Worm (Caenorhabditis elegans): Measurements from ENCODE around the gene ife-5.

ce11 chrII:12274944-12275343, 5.5 kb upstream of the ife-5 start, which contains the start of gene Y57A10A.27:
- TF ChIP-seq egl-27 (tag; optimal IDR thresholded peaks at IDR 0.05): no peak
- no peak for TF ChIP-seq sea-2 (GFP tag; optimal IDR thresholded peaks at IDR 0.05)
- no peak for TF ChIP-seq snpc-4 (tag; optimal IDR thresholded peaks at IDR 0.05)
- no peak for TF ChIP-seq skn-1 (tag; optimal IDR thresholded peaks at IDR 0.05)
- TF ChIP-seq lin-39 (tag; optimal IDR thresholded peaks at IDR 0.05): no peak
- TF ChIP-seq R02D3.7 (tag; optimal IDR thresholded peaks at IDR 0.05): no peak
- TF ChIP-seq ZK546.5 (tag; optimal IDR thresholded peaks at IDR 0.05): no peak
- no peak for TF ChIP-seq ama-1 (optimal IDR thresholded peaks at IDR 0.05)
- no peak for TF ChIP-seq elt-2 (tag; optimal IDR thresholded peaks at IDR 0.05)
- TF ChIP-seq nhr-237 (tag; optimal IDR thresholded peaks at IDR 0.05): no peak
- TF ChIP-seq nhr-12 (tag; optimal IDR thresholded peaks at IDR 0.05): no peak
- no peak for TF ChIP-seq pha-4 (tag; optimal IDR thresholded peaks at IDR 0.05)
